Worm (Caenorhabditis elegans): ENCODE measurements around the gene C25A8.2.

Gene C25A8.2

DNA sequence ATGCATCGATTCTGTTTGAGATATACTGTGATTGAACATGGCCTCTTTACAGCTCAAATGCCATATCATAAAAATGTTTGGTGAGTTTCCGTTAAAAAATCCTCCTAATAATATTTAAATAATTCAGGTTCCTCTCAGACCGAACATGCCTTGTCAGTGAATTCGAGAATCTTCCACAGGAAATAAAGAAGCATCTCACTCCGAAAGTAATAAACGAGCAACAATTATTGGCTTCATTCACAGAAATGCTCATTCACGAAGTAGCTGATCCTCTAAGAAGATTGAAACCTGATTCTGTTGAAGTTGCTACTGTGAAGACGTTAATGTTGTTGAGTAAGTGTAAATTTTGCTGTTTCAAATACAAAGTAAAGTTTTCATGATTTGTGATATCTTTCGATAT, 42.5 kb downstream of the C25A8.2 start:
- TF ChIP-seq gmeb-1 (tag; optimal IDR thresholded peaks at IDR 0.05), result no peak

DNA sequence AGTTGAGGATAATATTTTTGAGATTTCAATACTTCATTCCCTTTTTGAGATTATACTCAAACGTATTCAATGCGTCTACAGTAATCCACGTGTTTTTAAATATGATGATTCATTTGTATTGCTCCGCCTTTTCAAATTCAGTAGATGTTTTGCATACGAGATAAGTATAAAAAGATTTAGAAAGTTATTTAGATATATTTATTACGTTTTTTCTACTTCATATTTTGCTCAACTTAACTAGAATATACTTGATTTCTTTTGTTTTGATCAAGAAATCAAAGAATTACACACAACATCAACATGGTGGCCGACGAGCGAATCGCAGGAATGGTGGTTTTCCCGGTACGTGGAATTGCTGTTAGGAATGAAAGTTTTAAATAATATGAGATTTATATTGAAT, 48.0 kb downstream of the C25A8.2 start, which contains the start of gene srx-50:
srx-50 (plus strand) TSS at position 301 of the 400 bp plus-strand sequence.
- TF ChIP-seq crh-2 (tag; optimal IDR thresholded peaks at IDR 0.05) (no peak), ZK546.5 (tag; optimal IDR thresholded peaks at IDR 0.05) (no peak), alr-1 (tag; optimal IDR thresholded peaks at IDR 0.05) (no peak), ceh-16 (tag; optimal IDR thresholded peaks at IDR 0.05) (no peak), sem-4 (tag; optimal IDR thresholded peaks at IDR 0.05) (no peak), egl-27 (tag; optimal IDR thresholded peaks at IDR 0.05) (no peak), lin-11 (tag; optimal IDR thresholded peaks at IDR 0.05) (no peak), lin-39 (tag; optimal IDR thresholded peaks at IDR 0.05) (no peak), skn-1 (tag; optimal IDR thresholded peaks at IDR 0.05) (no peak), ztf-1 (GFP tag; conservative IDR thresholded peaks at IDR 0.05) (no peak), unc-39 (tag; optimal IDR thresholded peaks at IDR 0.05) (no peak), nhr-12 (tag; optimal IDR thresholded peaks at IDR 0.05) (no peak), nhr-25 (tag; optimal IDR thresholded peaks at IDR 0.05) (no peak), nhr-237 (tag; optimal IDR thresholded peaks at IDR 0.05) (no peak), nhr-23 (tag; optimal IDR thresholded peaks at IDR 0.05) (no peak), Y55F3AM.14 (GFP tag; optimal IDR thresholded peaks at IDR 0.05) (no peak), ztf-4 (tag; optimal IDR thresholded peaks at IDR 0.05) (no peak)

Data from whole organism, L2 larva.